Worm (Caenorhabditis elegans): ENCODE measurements around the gene memi-1.

ce11 chrIV:4780129-4780528, 19.9 kb upstream of the memi-1 start, which contains the start of gene set-15:
- TF ChIP-seq pqm-1 (tag; optimal IDR thresholded peaks at IDR 0.05) (no peak), nhr-237 (tag; optimal IDR thresholded peaks at IDR 0.05) (no peak), tbx-2 (tag; optimal IDR thresholded peaks at IDR 0.05) (no peak), fos-1 (tag; optimal IDR thresholded peaks at IDR 0.05) (no peak), ceh-82 (tag; optimal IDR thresholded peaks at IDR 0.05) (no peak), unc-62 (GFP tag; optimal IDR thresholded peaks at IDR 0.05) (no peak), nhr-77 (tag; optimal IDR thresholded peaks at IDR 0.05) (no peak), R02D3.7 (tag; optimal IDR thresholded peaks at IDR 0.05) (no peak), ama-1 (optimal IDR thresholded peaks at IDR 0.05) (no peak), nhr-12 (tag; optimal IDR thresholded peaks at IDR 0.05) (no peak), lsy-12 (tag; optimal IDR thresholded peaks at IDR 0.05) (no peak), ZK546.5 (tag; optimal IDR thresholded peaks at IDR 0.05) (no peak), nhr-25 (tag; optimal IDR thresholded peaks at IDR 0.05) (no peak), nfya-1 (tag; optimal IDR thresholded peaks at IDR 0.05; ENCODE audit: insufficient read depth) (no peak)
